Worm (Caenorhabditis elegans): ENCODE data around the gene ncs-4.

DNA sequence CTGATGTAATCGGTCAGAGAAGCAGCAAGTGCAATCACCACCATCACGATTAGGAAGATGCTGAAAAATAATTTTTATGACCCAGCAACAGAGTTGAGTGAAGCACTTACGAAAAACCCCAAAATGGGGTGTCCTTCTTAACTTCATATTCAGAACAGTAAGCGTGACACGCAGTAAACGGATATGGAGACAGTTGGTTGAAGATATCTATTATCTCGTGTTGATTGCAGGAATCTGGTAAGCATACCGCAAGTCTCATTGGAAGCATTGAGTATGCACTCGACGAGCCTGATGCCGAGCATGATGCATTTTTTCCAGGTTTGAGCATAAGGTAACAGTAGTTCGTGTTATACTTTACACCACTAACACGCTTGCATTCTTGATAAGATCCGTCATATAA is 35.1 kb upstream of the ncs-4 start:
- no peak for TF ChIP-seq him-1 (tag; optimal IDR thresholded peaks at IDR 0.05)
- no peak for TF ChIP-seq W03F9.2 (tag; optimal IDR thresholded peaks at IDR 0.05)
